Fruit fly (Drosophila melanogaster): Measurements from ENCODE around the gene Ctps.

Ctps gene

DNA sequence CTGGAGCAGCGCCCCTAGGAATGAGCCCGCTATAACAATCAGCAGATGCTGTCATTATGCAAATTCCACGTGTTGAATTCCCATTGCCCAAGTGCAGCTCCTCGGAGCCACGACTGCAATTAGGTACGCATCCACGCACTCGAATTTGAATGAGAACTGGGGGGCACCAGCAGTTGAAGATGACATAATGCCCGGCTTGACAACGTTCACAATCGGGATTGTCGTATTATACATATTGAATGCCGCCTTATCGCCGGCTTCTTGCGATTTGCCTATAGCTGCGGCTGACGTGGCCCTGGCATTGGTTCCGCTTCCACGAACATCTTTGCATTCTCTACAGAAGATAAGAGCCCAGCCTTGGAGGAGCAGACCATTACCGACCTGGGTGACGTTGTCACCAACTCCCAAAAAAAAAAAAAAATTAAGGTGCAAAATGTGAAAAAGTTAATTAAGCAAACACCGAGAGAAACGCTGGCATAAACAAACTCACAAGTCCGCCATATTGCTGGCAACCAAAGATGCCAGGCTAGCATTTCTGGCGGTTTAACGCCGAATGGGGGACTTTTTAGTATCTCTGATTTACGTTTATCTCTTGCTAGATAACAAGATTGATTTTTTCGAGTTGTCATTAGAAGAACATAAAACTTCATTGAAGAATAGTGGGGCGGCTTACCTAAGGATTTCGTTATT, 42.7 kb downstream of the Ctps start:
- TF ChIP-seq tai (GFP tag; optimal IDR thresholded peaks at IDR 0.05) = no peak
- TF ChIP-seq Hr78 (GFP tag; optimal IDR thresholded peaks at IDR 0.05) = no peak
- peak; percentile 29 for TF ChIP-seq Hr83 (GFP tag; optimal IDR thresholded peaks at IDR 0.05; ENCODE audit: poor library complexity, severe bottlenecking)
- TF ChIP-seq CrebA (GFP tag; optimal IDR thresholded peaks at IDR 0.05; ENCODE audit: borderline replicate concordance) = no peak
- no peak for TF ChIP-seq Hnf4 (GFP tag; optimal IDR thresholded peaks at IDR 0.05)
- TF ChIP-seq HLH106 (tag; optimal IDR thresholded peaks at IDR 0.05) = no peak
- TF ChIP-seq dsf (GFP tag; optimal IDR thresholded peaks at IDR 0.05; ENCODE audit: borderline replicate concordance) = no peak
- no peak for TF ChIP-seq N (GFP tag; optimal IDR thresholded peaks at IDR 0.05)
- TF ChIP-seq GATAd (GFP tag; optimal IDR thresholded peaks at IDR 0.05) = no peak
- TF ChIP-seq fru (GFP tag; optimal IDR thresholded peaks at IDR 0.05) = no peak
- TF ChIP-seq Rel (GFP tag; optimal IDR thresholded peaks at IDR 0.05) = no peak
- peak; percentile 28 for TF ChIP-seq Rel (tag; optimal IDR thresholded peaks at IDR 0.05)

DNA sequence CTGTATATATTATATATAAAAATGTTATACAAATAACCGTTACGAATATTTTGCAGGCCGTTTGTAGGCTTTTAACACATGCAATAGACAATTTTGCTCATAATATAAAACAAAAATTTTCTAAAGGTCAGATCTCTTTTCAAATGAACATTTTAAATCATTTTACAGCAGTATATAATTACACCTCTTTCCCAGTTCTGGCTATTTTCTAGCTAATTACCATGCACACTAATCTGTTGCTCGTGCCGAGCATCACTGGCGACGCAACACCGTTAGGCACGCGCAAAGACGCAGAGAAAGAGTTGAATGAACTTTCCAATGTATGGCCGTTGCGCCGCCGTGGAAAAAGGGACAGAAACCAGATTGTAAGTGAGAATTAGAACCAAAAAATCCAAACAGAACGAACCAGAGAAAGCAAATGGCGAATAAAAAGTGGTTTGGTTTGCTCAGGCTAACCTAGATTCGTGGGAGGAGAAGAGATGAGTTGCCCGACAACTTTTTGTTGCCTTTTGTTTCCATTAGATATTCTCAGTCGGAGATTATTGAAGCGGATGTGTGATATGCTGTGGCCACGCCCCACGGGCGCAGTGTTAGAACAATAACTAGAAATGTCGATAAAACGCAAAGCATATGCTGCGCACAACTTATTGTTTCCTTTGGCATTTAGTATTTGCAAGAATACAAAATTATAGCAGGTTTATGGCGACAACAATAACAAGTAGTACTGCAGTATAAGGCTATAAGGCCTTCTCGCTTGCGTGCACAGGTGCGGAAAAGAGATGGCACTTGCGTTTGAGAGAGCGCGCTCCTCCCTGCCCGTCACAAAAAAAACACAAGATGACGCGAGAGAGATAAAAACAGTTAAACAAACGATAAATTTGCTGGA, 43.6 kb downstream of the Ctps start:
- TF ChIP-seq h (GFP tag; optimal IDR thresholded peaks at IDR 0.05) = peak; percentile 30
- TF ChIP-seq dmrt93B (GFP tag; optimal IDR thresholded peaks at IDR 0.05) = no peak
- peak; percentile 75 for TF ChIP-seq Myc (optimal IDR thresholded peaks at IDR 0.05)
- TF ChIP-seq brk (GFP tag; optimal IDR thresholded peaks at IDR 0.05) = no peak
- peak in 1 of 2 experiments; percentile 28 for TF ChIP-seq foxo (GFP tag; optimal IDR thresholded peaks at IDR 0.05)
- no peak for TF ChIP-seq Mio (GFP tag; optimal IDR thresholded peaks at IDR 0.05)
- TF ChIP-seq OdsH (GFP tag; optimal IDR thresholded peaks at IDR 0.05) = no peak
- no peak for TF ChIP-seq CG32264 (GFP tag; optimal IDR thresholded peaks at IDR 0.05)
- TF ChIP-seq sv (GFP tag; optimal IDR thresholded peaks at IDR 0.05) = no peak
- TF ChIP-seq usp (GFP tag; optimal IDR thresholded peaks at IDR 0.05) = no peak
- no peak for TF ChIP-seq ey (GFP tag; optimal IDR thresholded peaks at IDR 0.05)
- peak; percentile 6 to 43 for TF ChIP-seq dl (GFP tag; optimal IDR thresholded peaks at IDR 0.05; ENCODE audit: insufficient read depth in 1 of 2, partially characterized antibody in 2 of 2)
- TF ChIP-seq pan (optimal IDR thresholded peaks at IDR 0.05) = no peak
- TF ChIP-seq CrebA (GFP tag; optimal IDR thresholded peaks at IDR 0.05; ENCODE audit: borderline replicate concordance) = no peak
- TF ChIP-seq br (GFP tag; optimal IDR thresholded peaks at IDR 0.05) = peak; percentile 3
- peak; percentile 32 for TF ChIP-seq Jra (GFP tag; optimal IDR thresholded peaks at IDR 0.05)
- no peak for TF ChIP-seq dsf (GFP tag; optimal IDR thresholded peaks at IDR 0.05; ENCODE audit: borderline replicate concordance)
- TF ChIP-seq GATAd (GFP tag; optimal IDR thresholded peaks at IDR 0.05) = no peak
- TF ChIP-seq CG9705 (GFP tag; optimal IDR thresholded peaks at IDR 0.05) = no peak
- TF ChIP-seq tai (GFP tag; optimal IDR thresholded peaks at IDR 0.05) = no peak
- no peak for TF ChIP-seq Abd-B (GFP tag; optimal IDR thresholded peaks at IDR 0.05)
- peak; percentile 16 for TF ChIP-seq fru (GFP tag; optimal IDR thresholded peaks at IDR 0.05)
- TF ChIP-seq N (GFP tag; optimal IDR thresholded peaks at IDR 0.05) = no peak
- no peak for TF ChIP-seq lola (GFP tag; optimal IDR thresholded peaks at IDR 0.05)
- no peak for TF ChIP-seq Rel (GFP tag; optimal IDR thresholded peaks at IDR 0.05)
- TF ChIP-seq Rel (tag; optimal IDR thresholded peaks at IDR 0.05) = peak; percentile 20
- TF ChIP-seq Hr83 (GFP tag; optimal IDR thresholded peaks at IDR 0.05; ENCODE audit: poor library complexity, severe bottlenecking) = no peak
- TF ChIP-seq psq (GFP tag; optimal IDR thresholded peaks at IDR 0.05) = no peak
- peak; percentile 37 for TF ChIP-seq Dif (GFP tag; optimal IDR thresholded peaks at IDR 0.05; ENCODE audit: partially characterized antibody)
- peak; percentile 5 for TF ChIP-seq woc (GFP tag; optimal IDR thresholded peaks at IDR 0.05)
- TF ChIP-seq Hnf4 (GFP tag; optimal IDR thresholded peaks at IDR 0.05) = no peak
- TF ChIP-seq HLH106 (tag; optimal IDR thresholded peaks at IDR 0.05) = peak; percentile 31
- TF ChIP-seq jim (GFP tag; optimal IDR thresholded peaks at IDR 0.05) = no peak
- TF ChIP-seq Sp1 (GFP tag; optimal IDR thresholded peaks at IDR 0.05) = peak; percentile 15
- TF ChIP-seq Vsx2 (GFP tag; optimal IDR thresholded peaks at IDR 0.05; ENCODE audit: partially characterized antibody) = no peak
- peak; percentile 43 for TF ChIP-seq rgr (GFP tag; optimal IDR thresholded peaks at IDR 0.05)
- no peak for TF ChIP-seq Dfd (GFP tag; optimal IDR thresholded peaks at IDR 0.05)
- TF ChIP-seq Hr78 (GFP tag; optimal IDR thresholded peaks at IDR 0.05) = no peak
- TF ChIP-seq sage (GFP tag; optimal IDR thresholded peaks at IDR 0.05) = no peak

All from whole organism, wandering third instar larva.